Fruit fly (Drosophila melanogaster): ENCODE results near the gene CG46281.

The CG46281 gene

dm6 chr3R:12985828-12986530, 44.1 kb downstream of the CG46281 start, which contains the start of gene CG31342 (continued):
- TF ChIP-seq sens-2 (GFP tag; IDR thresholded peaks at IDR 0.05): no peak
- no peak; the same call in 1 of the 2 replicates for TF ChIP-seq HLH3B (GFP tag; IDR thresholded peaks at IDR 0.05)
- no peak for TF ChIP-seq Hr39 (optimal IDR thresholded peaks at IDR 0.05)
- 0 out of 2 replicates have a peak, but pooled peaks have one; percentile 12 for TF ChIP-seq Taf1 (GFP tag; IDR thresholded peaks at IDR 0.05)
- TF ChIP-seq CG1792 (GFP tag; optimal IDR thresholded peaks at IDR 0.05): no peak
- TF ChIP-seq sqz (GFP tag; optimal IDR thresholded peaks at IDR 0.05): no peak
- TF ChIP-seq H15 (GFP tag; IDR thresholded peaks at IDR 0.05): no peak
- TF ChIP-seq nerfin-1 (tag; optimal IDR thresholded peaks at IDR 0.05): peak; percentile 98
- TF ChIP-seq CG13894 (tag; optimal IDR thresholded peaks at IDR 0.05): no peak
- peak; percentile 20; the same call in 1 of the 2 replicates for TF ChIP-seq stc (GFP tag; IDR thresholded peaks at IDR 0.05)
- TF ChIP-seq dati (GFP tag; IDR thresholded peaks at IDR 0.05): no peak
- TF ChIP-seq Bteb2 (GFP tag; optimal IDR thresholded peaks at IDR 0.05): peak; percentile 37
- peak; percentile 41 for TF ChIP-seq fd3F (GFP tag; optimal IDR thresholded peaks at IDR 0.05)
- no peak for TF ChIP-seq klu (GFP tag; IDR thresholded peaks at IDR 0.05)
- no peak for TF ChIP-seq CG7963 (GFP tag; IDR thresholded peaks at IDR 0.05; ENCODE audit: partially characterized antibody)
- TF ChIP-seq sd (tag; optimal IDR thresholded peaks at IDR 0.05): no peak
- no peak for TF ChIP-seq CG6813 (GFP tag; optimal IDR thresholded peaks at IDR 0.05)
- TF ChIP-seq nom (GFP tag; optimal IDR thresholded peaks at IDR 0.05): peak; percentile 5
- no peak for TF ChIP-seq CG15479 (GFP tag; optimal IDR thresholded peaks at IDR 0.05)
- no peak for TF ChIP-seq CG17568 (GFP tag; optimal IDR thresholded peaks at IDR 0.05)
- TF ChIP-seq CG16813 (GFP tag; IDR thresholded peaks at IDR 0.05; ENCODE audit: partially characterized antibody): peak; percentile 58
- TF ChIP-seq p53 (GFP tag; optimal IDR thresholded peaks at IDR 0.05): no peak
- no peak for TF ChIP-seq CG7839 (tag; optimal IDR thresholded peaks at IDR 0.05)
- peak; percentile 46 for TF ChIP-seq lilli (GFP tag; optimal IDR thresholded peaks at IDR 0.05)
- peak; percentile 45 for TF ChIP-seq CG15696 (tag; optimal IDR thresholded peaks at IDR 0.05)
- TF ChIP-seq vfl (GFP tag; optimal IDR thresholded peaks at IDR 0.05): no peak
- peak; percentile 79 for TF ChIP-seq bbx (GFP tag; IDR thresholded peaks at IDR 0.05; ENCODE audit: partially characterized antibody)
- no peak for TF ChIP-seq Lim3 (GFP tag; IDR thresholded peaks at IDR 0.05)
- TF ChIP-seq Ets65A (GFP tag): no peak
- no peak for TF ChIP-seq MTF-1 (GFP tag; optimal IDR thresholded peaks at IDR 0.05; ENCODE audit: borderline replicate concordance)
- TF ChIP-seq CG12391 (tag; optimal IDR thresholded peaks at IDR 0.05): peak; percentile 72
- TF ChIP-seq tgo (GFP tag; IDR thresholded peaks at IDR 0.05): no peak
- TF ChIP-seq her (GFP tag; optimal IDR thresholded peaks at IDR 0.05): no peak
- TF ChIP-seq gem (tag; optimal IDR thresholded peaks at IDR 0.05): no peak
- no peak for TF ChIP-seq CG11695 (GFP tag; IDR thresholded peaks at IDR 0.05)
- TF ChIP-seq wek (GFP tag; optimal IDR thresholded peaks at IDR 0.05): peak; percentile 98
- TF ChIP-seq CG12219 (GFP tag; optimal IDR thresholded peaks at IDR 0.05): no peak
- no peak for TF ChIP-seq bcd (GFP tag; optimal IDR thresholded peaks at IDR 0.05)
- no peak for TF ChIP-seq Oaz (GFP tag; IDR thresholded peaks at IDR 0.05)
- no peak for TF ChIP-seq jumu (GFP tag; optimal IDR thresholded peaks at IDR 0.05)
- TF ChIP-seq CG32767 (GFP tag; IDR thresholded peaks at IDR 0.05): no peak
- TF ChIP-seq stwl (tag; optimal IDR thresholded peaks at IDR 0.05): peak; percentile 69
- TF ChIP-seq tin (GFP tag; optimal IDR thresholded peaks at IDR 0.05): peak; percentile 17
- no peak for TF ChIP-seq CG16779 (GFP tag; IDR thresholded peaks at IDR 0.05)
- TF ChIP-seq chif (GFP tag; optimal IDR thresholded peaks at IDR 0.05): peak in 1 of 2 experiments; percentile 23
- TF ChIP-seq CG6175 (GFP tag; IDR thresholded peaks at IDR 0.05): no peak
- TF ChIP-seq yki (optimal IDR thresholded peaks at IDR 0.05): no peak
- no peak for TF ChIP-seq fd96Cb (tag; optimal IDR thresholded peaks at IDR 0.05)
- no peak for TF ChIP-seq crp (GFP tag; optimal IDR thresholded peaks at IDR 0.05)
- no peak for TF ChIP-seq twi (tag; optimal IDR thresholded peaks at IDR 0.05)

Data from whole organism, embryonic.